Fruit fly (Drosophila melanogaster) whole organism, embryonic: ENCODE measurements around the gene CG34041.
A peak's percentile ranks its signal among the peaks of the same experiment; 100 is the strongest.

Experiments used
- CG10147 ChIP-seq: fragments of 200-800 bp; sonication (Bioruptor generic); optimal IDR thresholded peaks from 2 replicates; lab custom pipeline; 2019; ENCODE audit warnings: missing biosample characterization, mild to moderate bottlenecking, missing genetic modification characterization, moderate library complexity
- CG11456 ChIP-seq: fragments of 200-800 bp; sonication (Bioruptor generic); IDR thresholded peaks from 3 replicates; pipeline ENCODE4 v1.3.6; 2022; ENCODE audit warnings: missing biosample characterization, missing genetic modification characterization
- CG13287 ChIP-seq: fragments of 200-800 bp; sonication (Bioruptor generic); IDR thresholded peaks from 2 replicates; pipeline ENCODE4 v1.3.6; 2022; ENCODE audit warnings: missing biosample characterization, missing genetic modification characterization; ENCODE audit not compliant: partially characterized antibody
- CG17385 ChIP-seq: fragments of 200-800 bp; sonication (Bioruptor generic); optimal IDR thresholded peaks from 3 replicates; lab custom pipeline; 2018; ENCODE audit warnings: missing biosample characterization, mild to moderate bottlenecking, missing genetic modification characterization
- CG17829 ChIP-seq: fragments of 200-800 bp; optimal IDR thresholded peaks from 2 replicates; lab custom pipeline; 2019; ENCODE audit warnings: missing biosample characterization, mild to moderate bottlenecking, missing genetic modification characterization, moderate library complexity
- CG18764 ChIP-seq: fragments of 200-800 bp; sonication (Bioruptor generic); optimal IDR thresholded peaks from 3 replicates; lab custom pipeline; 2016; ENCODE audit warnings: missing biosample characterization, missing genetic modification characterization
- CG2120 ChIP-seq: fragments of 200-800 bp; sonication (Bioruptor generic); optimal IDR thresholded peaks from 3 replicates; lab custom pipeline; 2016; ENCODE audit warnings: missing biosample characterization, missing genetic modification characterization
- CG2202 ChIP-seq: fragments of 200-800 bp; sonication (Bioruptor generic); optimal IDR thresholded peaks from 2 replicates; lab custom pipeline; 2018; ENCODE audit warnings: missing biosample characterization, mild to moderate bottlenecking, missing genetic modification characterization
- CG2889 ChIP-seq: fragments of 200-800 bp; sonication (Bioruptor generic); IDR thresholded peaks from 3 replicates; pipeline ENCODE4 v1.3.6; 2022; ENCODE audit warnings: missing biosample characterization, missing genetic modification characterization
- CG30431 ChIP-seq: fragments of 200-800 bp; sonication (Bioruptor generic); optimal IDR thresholded peaks from 2 replicates; lab custom pipeline; 2017; ENCODE audit warnings: missing biosample characterization, missing genetic modification characterization
- CG31388 ChIP-seq: fragments of 200-800 bp; sonication (Bioruptor generic); optimal IDR thresholded peaks from 2 replicates; lab custom pipeline; 2016; ENCODE audit warnings: missing biosample characterization, missing genetic modification characterization
- CG4360 ChIP-seq: fragments of 200-800 bp; sonication (Bioruptor generic); IDR thresholded peaks from 2 replicates; pipeline ENCODE4 v1.3.6; 2022; ENCODE audit warnings: missing biosample characterization, missing genetic modification characterization
- CG6854 ChIP-seq: fragments of 200-800 bp; sonication (Bioruptor generic); optimal IDR thresholded peaks from 3 replicates; lab custom pipeline; 2017; ENCODE audit warnings: missing biosample characterization, mild to moderate bottlenecking, missing genetic modification characterization
- CG7745 ChIP-seq: fragments of 200-800 bp; sonication (Bioruptor generic); optimal IDR thresholded peaks from 2 replicates; lab custom pipeline; 2018; ENCODE audit warnings: missing biosample characterization, mild to moderate bottlenecking, missing genetic modification characterization, moderate library complexity
- CG7786 ChIP-seq: fragments of 200-800 bp; sonication (Bioruptor generic); optimal IDR thresholded peaks from 2 replicates; lab custom pipeline; 2016; ENCODE audit warnings: missing biosample characterization, missing genetic modification characterization
- CG8281 ChIP-seq: fragments of 200-800 bp; sonication (Bioruptor generic); optimal IDR thresholded peaks from 2 replicates; lab custom pipeline; 2018; ENCODE audit warnings: missing biosample characterization, mild to moderate bottlenecking, missing genetic modification characterization, moderate library complexity
- CTCF ChIP-seq: fragments of 200-800 bp; sonication (Bioruptor generic); optimal IDR thresholded peaks from 2 replicates; lab custom pipeline; 2017; ENCODE audit warnings: missing biosample characterization, mild to moderate bottlenecking, missing genetic modification characterization, moderate library complexity
- Camta ChIP-seq: fragments of 200-800 bp; sonication (Bioruptor generic); optimal IDR thresholded peaks from 2 replicates; lab custom pipeline; 2016; ENCODE audit warnings: missing biosample characterization, missing genetic modification characterization
- Dad ChIP-seq: fragments of 200-800 bp; sonication (Bioruptor generic); optimal IDR thresholded peaks from 3 replicates; lab custom pipeline; 2016; ENCODE audit warnings: missing biosample characterization, missing genetic modification characterization
- Dek ChIP-seq: fragments of 200-800 bp; sonication (Bioruptor generic); optimal IDR thresholded peaks from 3 replicates; lab custom pipeline; 2019; ENCODE audit warnings: missing biosample characterization, mild to moderate bottlenecking, missing genetic modification characterization, moderate library complexity
- Ets65A ChIP-seq: fragments of 200-800 bp; sonication (Bioruptor generic); peaks from one replicate; lab custom pipeline; 2016; ENCODE audit warnings: missing biosample characterization, missing genetic modification characterization
- H2.0 ChIP-seq: fragments of 200-800 bp; sonication (Bioruptor generic); IDR thresholded peaks from 2 replicates; pipeline ENCODE4 v1.3.6; 2022; ENCODE audit warnings: missing biosample characterization, missing genetic modification characterization
- HLH54F ChIP-seq: fragments of 200-800 bp; sonication (Bioruptor generic); optimal IDR thresholded peaks from 3 replicates; lab custom pipeline; 2016; ENCODE audit warnings: missing biosample characterization, missing genetic modification characterization
- Hmr ChIP-seq: fragments of 200-800 bp; sonication (Bioruptor generic); optimal IDR thresholded peaks from 3 replicates; lab custom pipeline; 2017; ENCODE audit warnings: mild to moderate bottlenecking, missing biosample characterization, missing genetic modification reagents, missing genetic modification characterization
- Hr51 ChIP-seq, 2 experiments: fragments of 200-800 bp; sonication (Bioruptor generic); optimal IDR thresholded peaks; 2 replicates in 1 of 2; 3 replicates in 1 of 2; lab custom pipeline; 2016 to 2018; ENCODE audit warnings: missing biosample characterization in 2 of 2, missing genetic modification characterization in 2 of 2, mild to moderate bottlenecking in 1 of 2, moderate library complexity in 1 of 2
- Kr ChIP-seq: fragments of 200-800 bp; sonication (Bioruptor generic); optimal IDR thresholded peaks from 2 replicates; lab custom pipeline; 2017; ENCODE audit warnings: missing biosample characterization, mild to moderate bottlenecking, missing genetic modification characterization
- Oli ChIP-seq: fragments of 200-800 bp; sonication (Bioruptor generic); optimal IDR thresholded peaks from 2 replicates; lab custom pipeline; 2018; ENCODE audit warnings: missing biosample characterization, mild to moderate bottlenecking, missing genetic modification characterization, moderate library complexity
- Ravus ChIP-seq: fragments of 200-800 bp; sonication (Bioruptor generic); IDR thresholded peaks from 2 replicates; pipeline ENCODE4 v1.3.6; 2022; ENCODE audit warnings: missing biosample characterization, missing genetic modification characterization
- Scr ChIP-seq: fragments of 200-800 bp; sonication (Bioruptor generic); IDR thresholded peaks from 2 replicates; pipeline ENCODE4 v1.3.6; 2022; ENCODE audit warnings: missing biosample characterization, missing genetic modification characterization; ENCODE audit not compliant: partially characterized antibody
- Sox100B ChIP-seq: fragments of 200-800 bp; sonication (Bioruptor generic); optimal IDR thresholded peaks from 3 replicates; lab custom pipeline; 2018; ENCODE audit warnings: missing biosample characterization, mild to moderate bottlenecking, missing genetic modification characterization
- bbx ChIP-seq: fragments of 200-800 bp; sonication (Bioruptor generic); IDR thresholded peaks from 2 replicates; pipeline ENCODE4 v1.3.6; 2022; ENCODE audit warnings: missing biosample characterization, missing genetic modification characterization; ENCODE audit not compliant: partially characterized antibody
- ci ChIP-seq: fragments of 200-800 bp; sonication (Bioruptor generic); IDR thresholded peaks from 3 replicates; pipeline ENCODE4 v1.3.6; 2022; ENCODE audit warnings: missing biosample characterization, missing genetic modification characterization
- da ChIP-seq: fragments of 200-800 bp; sonication (Bioruptor generic); optimal IDR thresholded peaks from 2 replicates; lab custom pipeline; 2016; ENCODE audit warnings: missing biosample characterization, missing genetic modification characterization
- disco-r ChIP-seq: fragments of 200-800 bp; sonication (Bioruptor generic); optimal IDR thresholded peaks from 2 replicates; lab custom pipeline; 2016; ENCODE audit warnings: missing biosample characterization, missing genetic modification characterization
- dmrt11E ChIP-seq: fragments of 200-800 bp; sonication (Bioruptor generic); optimal IDR thresholded peaks from 3 replicates; lab custom pipeline; 2018; ENCODE audit warnings: missing biosample characterization, mild to moderate bottlenecking, missing genetic modification characterization, moderate library complexity
- dpn ChIP-seq, 2 experiments: fragments of 200-800 bp; sonication (Bioruptor generic); optimal IDR thresholded peaks; 3 replicates each; lab custom pipeline; 2016; ENCODE audit warnings: missing biosample characterization in 2 of 2, missing genetic modification characterization in 2 of 2
- dysf ChIP-seq: fragments of 200-800 bp; sonication (Bioruptor generic); IDR thresholded peaks from 3 replicates; pipeline ENCODE4 v1.3.6; 2022; ENCODE audit warnings: missing biosample characterization, missing genetic modification characterization
- en ChIP-seq: fragments of 200-800 bp; sonication (Bioruptor generic); optimal IDR thresholded peaks from 2 replicates; lab custom pipeline; 2016; ENCODE audit warnings: missing biosample characterization, missing genetic modification characterization
- fd102C ChIP-seq: fragments of 200-800 bp; sonication (Bioruptor generic); optimal IDR thresholded peaks from 2 replicates; lab custom pipeline; 2018; ENCODE audit warnings: missing biosample characterization, mild to moderate bottlenecking, missing genetic modification characterization, moderate library complexity
- gem ChIP-seq: fragments of 200-800 bp; sonication (Bioruptor generic); optimal IDR thresholded peaks from 2 replicates; lab custom pipeline; 2019; ENCODE audit warnings: missing biosample characterization, mild to moderate bottlenecking, missing genetic modification characterization, moderate library complexity
- insv ChIP-seq, 2 experiments: fragments of 200-800 bp; sonication (Bioruptor generic); optimal IDR thresholded peaks; 3 replicates each; lab custom pipeline; 2016 to 2018; ENCODE audit warnings: missing biosample characterization in 2 of 2, missing genetic modification characterization in 2 of 2
- mam ChIP-seq: fragments of 200-800 bp; sonication (Bioruptor generic); optimal IDR thresholded peaks from 3 replicates; lab custom pipeline; 2016; ENCODE audit warnings: missing biosample characterization, missing genetic modification characterization
- pita ChIP-seq: fragments of 200-800 bp; sonication (Bioruptor generic); optimal IDR thresholded peaks from 2 replicates; lab custom pipeline; 2017; ENCODE audit warnings: missing biosample characterization, mild to moderate bottlenecking, missing genetic modification characterization
- prd ChIP-seq, 3 experiments: fragments of >200 bp in 2 of 3; fragments of 200-800 bp in 1 of 3; sonication (Bioruptor generic) in 1 of 3; optimal IDR thresholded peaks in 2 of 3; IDR thresholded peaks in 1 of 3; 2 replicates in 2 of 3; 3 replicates in 1 of 3; pipeline versions ENCODE4 v1.3.6 to Lab custom; 2017 to 2022; ENCODE audit warnings: missing biosample characterization in 1 of 3, missing genetic modification characterization in 1 of 3
- pros ChIP-seq: fragments of 200-800 bp; sonication (Bioruptor generic); optimal IDR thresholded peaks from 3 replicates; lab custom pipeline; 2019; ENCODE audit warnings: missing biosample characterization, mild to moderate bottlenecking, missing genetic modification characterization, moderate library complexity
- run ChIP-seq: fragments of 200-800 bp; sonication (Bioruptor generic); optimal IDR thresholded peaks from 3 replicates; lab custom pipeline; 2018; ENCODE audit warnings: missing biosample characterization, mild to moderate bottlenecking, missing genetic modification characterization
- seq ChIP-seq: fragments of 200-800 bp; sonication (Bioruptor generic); IDR thresholded peaks from 2 replicates; pipeline ENCODE4 v1.3.6; 2022; ENCODE audit warnings: missing biosample characterization, missing genetic modification characterization
- so ChIP-seq: fragments of 200-800 bp; sonication (Bioruptor generic); IDR thresholded peaks from 3 replicates; pipeline ENCODE4 v1.3.6; 2022; ENCODE audit warnings: missing biosample characterization, missing genetic modification characterization
- toy ChIP-seq: fragments of 200-800 bp; sonication (Bioruptor generic); IDR thresholded peaks from 2 replicates; pipeline ENCODE4 v1.3.6; 2022; ENCODE audit warnings: missing biosample characterization, missing genetic modification characterization
- wdn ChIP-seq: fragments of 200-800 bp; sonication (Bioruptor generic); IDR thresholded peaks from 2 replicates; pipeline ENCODE4 v1.3.6; 2022; ENCODE audit warnings: missing biosample characterization, missing genetic modification characterization

The CG34041 gene

DNA sequence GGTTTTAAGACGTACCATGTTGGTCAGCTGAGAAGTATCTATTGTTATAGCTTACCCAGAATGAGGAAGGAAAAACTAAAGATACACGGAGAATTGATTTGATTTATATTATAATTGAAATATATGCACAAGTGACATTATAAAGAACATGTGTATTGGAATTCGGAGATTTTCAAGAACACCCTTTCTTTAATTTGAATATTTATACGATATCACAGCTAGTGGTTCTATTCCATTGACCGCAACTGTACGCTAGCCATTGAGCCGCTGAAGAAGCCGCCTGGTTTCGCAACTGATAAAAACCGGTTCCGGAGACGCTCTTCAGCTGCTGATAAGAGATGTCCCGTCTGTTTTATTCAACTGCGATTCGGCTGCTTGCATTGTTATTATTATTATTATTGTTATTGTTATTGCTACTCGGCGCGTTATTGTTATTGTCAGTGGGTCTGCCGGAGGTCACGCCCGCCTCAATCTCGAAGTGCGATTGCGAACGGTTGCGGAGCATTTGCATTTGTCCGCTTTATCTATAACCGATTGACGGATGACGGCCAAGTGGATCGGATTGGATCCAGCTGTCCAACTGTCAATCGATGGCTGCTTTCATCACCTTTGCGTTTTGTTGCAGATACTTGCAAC is 46.1 kb upstream of the CG34041 start (continued):
- no peak for TF ChIP-seq CG31388 (GFP tag; lab: Kevin White, UChicago)
- no peak for TF ChIP-seq da (GFP tag; lab: Kevin White, UChicago)
- TF ChIP-seq en, result no peak
- TF ChIP-seq CG18764 (GFP tag; lab: Kevin White, UChicago), result no peak
- TF ChIP-seq bbx (GFP tag; lab: Robert Waterston, UW), result no peak
- TF ChIP-seq Ravus (GFP tag; lab: Robert Waterston, UW), result no peak
- no peak for TF ChIP-seq CG8281
- TF ChIP-seq Dek (tag; lab: Kevin White, UChicago), result no peak
- no peak for TF ChIP-seq dpn (GFP tag; optimal IDR thresholded peaks at IDR 0.05; lab: Kevin White, UChicago)
- TF ChIP-seq CG6854 (GFP tag; lab: Kevin White, UChicago), result no peak
- TF ChIP-seq disco-r, result no peak
- no peak for TF ChIP-seq insv (GFP tag; optimal IDR thresholded peaks at IDR 0.05; lab: Kevin White, UChicago)
- no peak for TF ChIP-seq wdn (GFP tag; lab: Robert Waterston, UW)
- peak; percentile 63 for TF ChIP-seq pros (GFP tag; lab: Kevin White, UChicago)
- no peak for TF ChIP-seq prd (optimal IDR thresholded peaks at IDR 0.05; lab: Kevin White, UChicago)
- TF ChIP-seq prd (GFP tag; IDR thresholded peaks at IDR 0.05; lab: Robert Waterston, UW), result peak; percentile 60
- no peak for TF ChIP-seq Ets65A
- no peak for TF ChIP-seq fd102C
- no peak for TF ChIP-seq CG30431
- no peak for TF ChIP-seq run
- peak; percentile 35 for TF ChIP-seq Sox100B
- peak; percentile 70; the same call in 2 of the 3 replicates for TF ChIP-seq ci (GFP tag; lab: Robert Waterston, UW)
- TF ChIP-seq toy (GFP tag; lab: Robert Waterston, UW), result no peak
- TF ChIP-seq so (GFP tag; lab: Robert Waterston, UW), result no peak; the same call in 2 of the 3 replicates
- TF ChIP-seq HLH54F (GFP tag; lab: Kevin White, UChicago), result no peak
- TF ChIP-seq H2.0 (GFP tag; lab: Robert Waterston, UW), result 0 out of 2 replicates have a peak, but pooled peaks have one; percentile 41
- no peak for TF ChIP-seq CG11456
- TF ChIP-seq Dad (GFP tag; lab: Kevin White, UChicago), result no peak
- TF ChIP-seq CG17829, result no peak
- no peak for TF ChIP-seq pita (GFP tag; lab: Kevin White, UChicago)
- peak; percentile 18 for TF ChIP-seq Oli (tag; lab: Kevin White, UChicago)
- no peak for TF ChIP-seq CG7786 (GFP tag; lab: Kevin White, UChicago)
- TF ChIP-seq CG13287 (GFP tag; lab: Robert Waterston, UW), result no peak
- TF ChIP-seq seq, result no peak
- TF ChIP-seq CG2120 (GFP tag; lab: Kevin White, UChicago), result peak; percentile 23
- TF ChIP-seq CG4360, result no peak
- TF ChIP-seq CG7745, result no peak
- no peak for TF ChIP-seq CTCF (GFP tag; lab: Kevin White, UChicago)
- no peak for TF ChIP-seq CG10147 (GFP tag; lab: Kevin White, UChicago)
- peak; percentile 64 for TF ChIP-seq gem (tag; lab: Kevin White, UChicago)
- no peak for TF ChIP-seq CG2889 (GFP tag; lab: Robert Waterston, UW)
- no peak for TF ChIP-seq mam (GFP tag; lab: Kevin White, UChicago)
- TF ChIP-seq Hmr (GFP tag; lab: Kevin White, UChicago), result peak; percentile 4
- TF ChIP-seq Camta (GFP tag; lab: Kevin White, UChicago), result no peak
- no peak for TF ChIP-seq Scr (GFP tag; lab: Robert Waterston, UW)
- TF ChIP-seq dysf (GFP tag; lab: Robert Waterston, UW), result peak; percentile 57; the same call in 1 of the 3 replicates
- TF ChIP-seq CG17385, result peak; percentile 35
- peak in 1 of 2 experiments; percentile 59 for TF ChIP-seq Hr51 (GFP tag; optimal IDR thresholded peaks at IDR 0.05; lab: Kevin White, UChicago)
- peak; percentile 32 for TF ChIP-seq dmrt11E
- no peak for TF ChIP-seq CG2202
- no peak for TF ChIP-seq Kr (GFP tag; lab: Kevin White, UChicago)
